Worm (Caenorhabditis elegans): ENCODE data around the gene F08F8.7.

The F08F8.7 gene

DNA sequence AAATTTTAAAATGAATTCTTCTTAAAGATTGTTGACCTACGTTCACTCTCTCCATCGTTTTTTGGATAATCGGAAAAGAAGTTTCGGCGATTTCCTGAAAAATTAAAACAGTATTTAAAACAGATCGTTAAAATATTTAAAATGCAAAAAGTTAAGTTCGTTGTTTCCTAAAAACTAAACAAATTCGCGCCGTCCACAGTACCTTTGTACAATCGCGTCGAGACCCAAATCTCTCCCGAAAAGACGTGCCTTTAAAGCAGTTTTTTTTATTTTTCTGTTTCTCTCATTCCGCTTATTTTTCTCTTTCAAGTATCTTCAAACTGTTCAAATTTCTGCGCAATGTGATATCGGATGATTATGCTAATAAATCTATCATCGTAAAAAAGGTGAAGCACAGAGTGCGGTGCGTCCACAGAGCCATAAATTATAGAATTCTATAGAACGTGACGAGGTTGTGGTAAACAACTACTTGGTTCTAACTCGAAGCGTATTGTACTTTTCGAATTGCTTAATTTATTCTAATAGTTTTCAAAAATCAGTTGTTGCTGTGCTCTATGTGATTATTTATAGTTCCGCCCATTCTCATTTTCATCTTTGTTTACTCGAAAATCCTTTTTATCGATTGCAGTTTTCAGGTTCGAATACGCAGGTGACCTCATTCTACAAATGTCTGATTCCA lies 36.1 kb downstream of the F08F8.7 start, which contains the start of the genes F56C9.6 and F56C9.3 (continued):
- TF ChIP-seq snpc-4 (GFP tag; optimal IDR thresholded peaks at IDR 0.05) (no peak), snpc-4 (tag; optimal IDR thresholded peaks at IDR 0.05) (peak in 1 of 4 experiments; percentile 12), F52B5.7 (tag; optimal IDR thresholded peaks at IDR 0.05) (no peak), ekl-4 (GFP tag; IDR thresholded peaks at IDR 0.05) (0 out of 2 replicates have a peak, but pooled peaks have one; percentile 40), tbp1 (GFP tag; optimal IDR thresholded peaks at IDR 0.05) (peak; percentile 16), madf-6 (GFP tag; IDR thresholded peaks at IDR 0.05) (peak; percentile 91), hmg-1.2 (GFP tag; IDR thresholded peaks at IDR 0.05) (peak; percentile 12; the same call in 1 of the 2 replicates), akir-1 (GFP tag; optimal IDR thresholded peaks at IDR 0.05) (no peak), lsl-1 (GFP tag; optimal IDR thresholded peaks at IDR 0.05) (peak; percentile 91), F33H1.4 (GFP tag; IDR thresholded peaks at IDR 0.05) (peak; percentile 95), snpc-3.4 (tag; optimal IDR thresholded peaks at IDR 0.05) (peak; percentile 49), somi-1 (GFP tag; optimal IDR thresholded peaks at IDR 0.05) (no peak), F57C9.4 (tag; optimal IDR thresholded peaks at IDR 0.05) (no peak)

ce11 chrIII:7308600-7309109 lies 38.3 kb downstream of the F08F8.7 start, which contains the start of gene acbp-4:
Gene acbp-4 (minus strand): TSS chrIII:7309109.
- TF ChIP-seq nfya-1 (tag; optimal IDR thresholded peaks at IDR 0.05; ENCODE audit: borderline replicate concordance, insufficient read depth) (no peak), lsy-27 (tag; optimal IDR thresholded peaks at IDR 0.05; ENCODE audit: borderline replicate concordance, insufficient read depth) (no peak), him-1 (tag; optimal IDR thresholded peaks at IDR 0.05) (peak; percentile 97), mes-4 (tag; optimal IDR thresholded peaks at IDR 0.05) (no peak), F55B11.4 (tag; optimal IDR thresholded peaks at IDR 0.05; ENCODE audit: borderline replicate concordance, insufficient read depth) (no peak), T26A5.8 (tag; optimal IDR thresholded peaks at IDR 0.05) (no peak), repo-1 (tag; optimal IDR thresholded peaks at IDR 0.05) (no peak), ztf-26 (tag; optimal IDR thresholded peaks at IDR 0.05) (no peak), F33H1.4 (GFP tag; IDR thresholded peaks at IDR 0.05) (no peak), hlh-12 (tag; optimal IDR thresholded peaks at IDR 0.05) (no peak), hmg-20 (GFP tag; IDR thresholded peaks at IDR 0.05) (no peak), fkh-3 (tag; optimal IDR thresholded peaks at IDR 0.05) (no peak), madf-6 (GFP tag; IDR thresholded peaks at IDR 0.05) (peak; percentile 40; the same call in 1 of the 2 replicates), hsf-1 (GFP tag; IDR thresholded peaks at IDR 0.05) (peak; percentile 52; the same call in 1 of the 2 replicates), C06A6.2 (GFP tag; conservative IDR thresholded peaks at IDR 0.05) (no peak), nfyb-1 (GFP tag; IDR thresholded peaks at IDR 0.05) (no peak), ceh-27 (GFP tag; optimal IDR thresholded peaks at IDR 0.05) (no peak), nhr-80 (tag; optimal IDR thresholded peaks at IDR 0.05) (no peak), attf-6 (GFP tag; IDR thresholded peaks at IDR 0.05) (0 out of 2 replicates have a peak, but pooled peaks have one; percentile 14), Y79H2A.3 (GFP tag; conservative IDR thresholded peaks at IDR 0.05) (no peak), nfya-2 (GFP tag; IDR thresholded peaks at IDR 0.05) (no peak), lag-1 (GFP tag; IDR thresholded peaks at IDR 0.05) (no peak), F52B5.7 (tag; optimal IDR thresholded peaks at IDR 0.05) (peak; percentile 11), zfh-2 (GFP tag; conservative IDR thresholded peaks at IDR 0.05) (no peak), bed-1 (GFP tag; IDR thresholded peaks at IDR 0.05) (no peak), Y67H2A.10 (GFP tag; conservative IDR thresholded peaks at IDR 0.05) (no peak), nhr-90 (tag; optimal IDR thresholded peaks at IDR 0.05) (no peak), die-1 (tag; optimal IDR thresholded peaks at IDR 0.05) (no peak), ama-1 (optimal IDR thresholded peaks at IDR 0.05) (no peak), ama-1 (GFP tag; optimal IDR thresholded peaks at IDR 0.05) (no peak), snpc-1.3 (tag; optimal IDR thresholded peaks at IDR 0.05; ENCODE audit: insufficient read depth) (no peak), bed-2 (GFP tag; IDR thresholded peaks at IDR 0.05) (no peak), rec-8 (tag; optimal IDR thresholded peaks at IDR 0.05) (no peak), xnd-1 (tag; optimal IDR thresholded peaks at IDR 0.05) (no peak), lin-26 (GFP tag; IDR thresholded peaks at IDR 0.05) (0 out of 2 replicates have a peak, but pooled peaks have one; percentile 35), ztf-18 (tag; optimal IDR thresholded peaks at IDR 0.05) (no peak)

All from whole organism, young adult.